Worm (Caenorhabditis elegans): Measurements from ENCODE around the gene ssl-1.
A peak's percentile ranks its signal among the peaks of the same experiment; 100 is the strongest.

ce11 chrIII:12668821-12669220 is 45.5 kb upstream of the ssl-1 start:
- TF ChIP-seq ztf-4 (tag; optimal IDR thresholded peaks at IDR 0.05) = no peak
- TF ChIP-seq unc-30 (tag; optimal IDR thresholded peaks at IDR 0.05) = no peak
- no peak for TF ChIP-seq aly-2 (tag; optimal IDR thresholded peaks at IDR 0.05)
- TF ChIP-seq nhr-237 (tag; optimal IDR thresholded peaks at IDR 0.05) = no peak
- TF ChIP-seq unc-98 (GFP tag; IDR thresholded peaks at IDR 0.05) = no peak
- no peak for TF ChIP-seq sptf-1 (tag; optimal IDR thresholded peaks at IDR 0.05)
- peak; percentile 15 for TF ChIP-seq blmp-1 (tag; optimal IDR thresholded peaks at IDR 0.05)
- TF ChIP-seq C34B4.2 (tag; optimal IDR thresholded peaks at IDR 0.05) = no peak
- no peak for TF ChIP-seq fos-1 (tag; optimal IDR thresholded peaks at IDR 0.05)
- no peak for TF ChIP-seq ztf-11 (tag; optimal IDR thresholded peaks at IDR 0.05)
- TF ChIP-seq fkh-10 (GFP tag; optimal IDR thresholded peaks at IDR 0.05) = no peak
- TF ChIP-seq lin-15B (tag; optimal IDR thresholded peaks at IDR 0.05) = no peak
